Worm (Caenorhabditis elegans) whole organism, midembryonic: ENCODE results near the gene nphp-2.

Experiments used
- T22C8.4 ChIP-seq: fragments of 200-800 bp; sonication (Bioruptor generic); IDR thresholded peaks from 2 replicates; pipeline ENCODE4 v1.3.6; 2022; ENCODE audit warnings: missing genetic modification characterization, missing compliant biosample characterization
- cog-1 ChIP-seq: sonication (generic microtip); optimal IDR thresholded peaks from 2 replicates; lab custom pipeline; 2016; ENCODE audit warnings: missing genetic modification characterization, missing compliant biosample characterization
- flt-1 ChIP-seq: fragments of 200-800 bp; sonication (Bioruptor generic); IDR thresholded peaks from 2 replicates; pipeline ENCODE4 v1.3.6; 2022; ENCODE audit warnings: missing genetic modification characterization, missing compliant biosample characterization
- klf-2 ChIP-seq: fragments of 200-800 bp; sonication (Bioruptor generic); conservative IDR thresholded peaks from 2 replicates; pipeline ENCODE4 v1.3.6; 2022; ENCODE audit warnings: missing genetic modification reagents, missing genetic modification characterization, missing compliant biosample characterization
- med-1 ChIP-seq: sonication (generic microtip); optimal IDR thresholded peaks from 2 replicates; lab custom pipeline; 2017; ENCODE audit warnings: missing genetic modification characterization, mild to moderate bottlenecking, missing compliant biosample characterization, antibody characterized with exemption, missing genetic modification reagents; ENCODE audit not compliant: insufficient read depth
- ref-1 ChIP-seq: fragments of 200-800 bp; sonication (Bioruptor generic); conservative IDR thresholded peaks from 2 replicates; pipeline ENCODE4 v1.3.6; 2022; ENCODE audit warnings: missing genetic modification reagents, missing genetic modification characterization, missing compliant biosample characterization
- tab-1 ChIP-seq: fragments of 200-800 bp; sonication (Bioruptor generic); IDR thresholded peaks from 2 replicates; pipeline ENCODE4 v1.3.6; 2022; ENCODE audit warnings: missing genetic modification characterization, missing compliant biosample characterization
- ztf-23 ChIP-seq: fragments of 200-800 bp; sonication (Bioruptor generic); IDR thresholded peaks from 2 replicates; pipeline ENCODE4 v1.3.6; 2022; ENCODE audit warnings: missing genetic modification reagents, missing genetic modification characterization, missing compliant biosample characterization
- ztf-29 ChIP-seq: fragments of 200-800 bp; sonication (Bioruptor generic); IDR thresholded peaks from 2 replicates; pipeline ENCODE4 v1.3.6; 2022; ENCODE audit warnings: missing genetic modification reagents, missing genetic modification characterization, missing compliant biosample characterization

Gene nphp-2

DNA sequence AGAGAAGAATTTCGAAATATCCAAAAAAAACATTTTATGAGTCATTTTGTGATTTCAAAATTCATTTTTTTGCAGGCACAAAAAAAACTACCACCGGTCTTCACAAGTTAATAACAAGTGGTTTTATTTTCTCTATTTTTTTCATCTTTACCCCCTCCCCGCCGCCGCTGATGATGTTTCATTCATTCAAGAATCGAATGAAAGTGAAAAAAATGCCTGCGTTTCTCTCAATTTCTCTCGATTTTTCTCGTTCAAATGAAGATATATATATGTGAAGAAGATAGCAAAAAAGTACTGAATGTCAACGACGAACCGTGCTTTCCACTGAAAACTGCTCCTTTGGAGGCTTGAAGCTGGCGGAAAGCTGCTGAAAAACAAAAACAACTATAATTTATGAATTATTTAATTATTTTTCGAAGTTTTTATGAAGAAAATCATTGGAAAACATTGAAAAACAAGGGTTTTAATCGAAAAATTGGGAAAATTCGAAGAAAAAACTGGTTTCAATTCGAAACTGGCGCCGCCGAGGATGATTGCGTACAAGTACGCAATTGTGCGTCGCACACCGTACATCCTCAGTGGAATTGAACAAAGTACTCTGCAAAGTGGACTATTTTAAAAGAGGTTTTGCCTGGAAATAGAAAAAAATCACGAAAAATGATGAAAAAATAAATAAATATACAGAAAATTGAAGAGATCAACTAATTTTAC is 2.9 kb upstream of the nphp-2 start, which contains the start of gene zig-11:
Gene zig-11 (minus strand): TSS at position 373 of the 711 bp plus-strand sequence.
- TF ChIP-seq cog-1 (peak; percentile 13), flt-1 (GFP tag; lab: Robert Waterston, UW) (no peak)

DNA sequence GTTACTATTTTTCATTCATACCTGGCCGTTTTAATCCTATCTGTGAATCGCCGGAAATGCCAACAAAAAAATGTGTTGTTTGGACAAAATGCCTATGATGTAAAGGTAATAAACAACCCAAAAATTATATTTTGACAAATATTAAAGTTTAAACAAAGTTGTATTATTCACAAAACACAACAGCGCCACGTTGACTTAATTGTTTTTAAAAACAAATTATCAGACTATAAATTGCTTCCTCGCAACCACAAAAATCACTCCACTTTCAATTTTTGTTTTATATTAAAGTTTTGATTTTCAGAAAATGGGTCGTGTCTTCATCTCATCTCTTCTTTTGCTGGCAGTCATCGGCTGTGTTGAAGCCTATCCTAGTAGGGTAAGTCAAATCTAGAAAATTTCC is 11.8 kb downstream of the nphp-2 start, which contains the start of gene Y32G9A.5:
Gene Y32G9A.5 (plus strand): TSS at position 301 of the 400 bp plus-strand sequence.
- TF ChIP-seq ztf-29 (GFP tag; lab: Robert Waterston, UW): no peak
- no peak for TF ChIP-seq T22C8.4
- TF ChIP-seq tab-1 (GFP tag; lab: Robert Waterston, UW): no peak
- TF ChIP-seq klf-2 (GFP tag; lab: Robert Waterston, UW): no peak
- no peak for TF ChIP-seq ztf-23
- no peak for TF ChIP-seq med-1
- no peak for TF ChIP-seq ref-1 (GFP tag; lab: Robert Waterston, UW)
- no peak for TF ChIP-seq flt-1 (GFP tag; lab: Robert Waterston, UW)
- TF ChIP-seq cog-1: no peak

DNA sequence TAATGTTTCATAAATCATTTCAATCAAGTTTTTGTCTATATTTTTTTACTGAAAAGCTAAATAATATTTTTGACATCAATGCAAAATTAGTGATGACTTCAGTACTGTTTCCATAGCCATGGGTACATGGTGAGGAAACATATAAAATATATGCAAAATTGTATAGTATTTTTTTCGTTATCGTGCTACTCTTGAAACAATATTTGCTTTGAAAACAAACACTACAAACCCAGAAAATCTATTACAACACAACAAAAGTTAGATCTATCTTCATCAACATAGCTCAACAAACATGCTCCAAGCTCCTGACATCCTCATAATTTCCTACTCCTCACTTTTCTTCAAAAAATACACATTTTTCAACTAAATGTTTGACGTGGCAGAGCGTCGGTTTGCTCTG is 13.0 kb downstream of the nphp-2 start, which contains the start of gene srp-3:
Gene srp-3 (plus strand): TSS at position 301 of the 400 bp plus-strand sequence.
- TF ChIP-seq cog-1: no peak
- no peak for TF ChIP-seq klf-2 (GFP tag; lab: Robert Waterston, UW)
- TF ChIP-seq ref-1 (GFP tag; lab: Robert Waterston, UW): no peak
- no peak for TF ChIP-seq flt-1 (GFP tag; lab: Robert Waterston, UW)
- TF ChIP-seq ztf-23: no peak
- no peak for TF ChIP-seq T22C8.4
- TF ChIP-seq med-1: no peak
- TF ChIP-seq ztf-29 (GFP tag; lab: Robert Waterston, UW): no peak
- TF ChIP-seq tab-1 (GFP tag; lab: Robert Waterston, UW): no peak

DNA sequence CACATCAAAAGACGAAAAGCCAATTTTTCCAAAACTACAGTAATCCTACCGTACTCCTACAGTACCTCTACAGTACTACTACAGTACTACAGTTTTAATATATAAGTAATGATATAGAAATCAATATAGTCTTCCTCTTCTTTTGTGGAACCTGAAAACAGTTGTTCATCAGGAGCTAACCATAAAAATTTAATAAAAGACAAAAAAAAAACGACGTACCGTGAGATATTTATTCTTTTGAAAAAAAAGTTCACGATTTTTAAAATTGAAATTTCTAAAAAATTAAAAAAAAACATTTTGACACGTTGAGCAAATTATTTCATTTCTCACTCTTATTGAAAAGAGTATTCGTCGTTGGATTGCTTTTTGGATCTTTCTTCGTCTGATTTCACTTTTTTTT is 15.5 kb downstream of the nphp-2 start, which contains the start of gene Y32G9A.3:
Gene Y32G9A.3 (plus strand): TSS at position 301 of the 400 bp plus-strand sequence.
- TF ChIP-seq klf-2 (GFP tag; lab: Robert Waterston, UW) (no peak), tab-1 (GFP tag; lab: Robert Waterston, UW) (no peak), ztf-29 (GFP tag; lab: Robert Waterston, UW) (no peak), ref-1 (GFP tag; lab: Robert Waterston, UW) (no peak), ztf-23 (no peak), T22C8.4 (no peak), med-1 (no peak), flt-1 (GFP tag; lab: Robert Waterston, UW) (no peak), cog-1 (no peak)

DNA sequence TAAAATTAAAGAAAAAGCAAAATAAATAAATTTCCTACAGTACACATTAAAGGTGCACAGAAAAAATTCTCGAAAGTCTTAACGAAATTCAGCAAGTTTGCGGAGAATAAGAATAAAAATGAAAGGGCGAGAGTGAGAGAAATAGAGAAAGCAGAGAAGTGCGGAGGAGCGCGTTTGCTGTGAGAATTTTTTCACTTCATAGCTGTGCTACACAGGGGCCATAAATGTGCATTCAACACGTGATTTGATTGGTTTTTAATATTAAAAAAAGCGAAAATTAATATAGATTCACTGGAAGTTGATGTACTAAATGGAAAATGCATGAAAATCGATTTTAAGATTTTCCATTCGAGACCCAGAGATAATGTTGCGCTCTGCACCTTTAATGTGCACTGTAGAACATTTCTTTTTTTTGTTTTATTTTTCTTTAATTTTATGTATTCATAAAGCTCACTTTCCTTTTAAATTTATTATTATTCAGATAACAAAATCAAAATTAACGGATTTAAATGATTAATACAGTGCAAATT is 22.5 kb downstream of the nphp-2 start, which contains the start of gene Y32G9A.2:
Gene Y32G9A.2 (plus strand): TSS at position 480 of the 530 bp plus-strand sequence.
- TF ChIP-seq ztf-23 (no peak), klf-2 (GFP tag; lab: Robert Waterston, UW) (no peak), flt-1 (GFP tag; lab: Robert Waterston, UW) (no peak), cog-1 (no peak), ref-1 (GFP tag; lab: Robert Waterston, UW) (no peak), ztf-29 (GFP tag; lab: Robert Waterston, UW) (no peak), tab-1 (GFP tag; lab: Robert Waterston, UW) (no peak), T22C8.4 (no peak), med-1 (no peak)

DNA sequence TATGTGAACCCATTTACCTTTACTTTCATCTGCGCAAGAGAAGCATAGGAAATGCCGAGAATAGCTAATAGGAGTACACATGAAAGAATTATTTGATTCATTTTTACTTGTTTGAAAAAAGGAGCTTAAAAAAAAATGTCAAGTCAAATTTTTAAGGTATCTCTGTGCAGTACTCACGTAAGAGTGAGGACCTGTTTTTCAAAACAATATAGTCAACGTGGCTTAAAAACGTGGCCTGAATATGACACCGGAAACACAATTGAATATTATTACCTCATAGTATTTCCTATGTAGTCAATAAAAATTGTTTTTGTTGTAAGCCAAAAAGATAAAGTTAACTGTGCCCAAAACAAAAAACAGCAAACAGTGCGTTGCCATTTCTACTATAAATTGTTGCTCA is 24.5 kb downstream of the nphp-2 start, which contains the start of gene Y32G9A.12:
Gene Y32G9A.12 (minus strand): TSS at position 101 of the 400 bp plus-strand sequence.
- no peak for TF ChIP-seq cog-1
- no peak for TF ChIP-seq ztf-23
- TF ChIP-seq ztf-29 (GFP tag; lab: Robert Waterston, UW): no peak
- TF ChIP-seq T22C8.4: no peak
- TF ChIP-seq klf-2 (GFP tag; lab: Robert Waterston, UW): no peak
- TF ChIP-seq flt-1 (GFP tag; lab: Robert Waterston, UW): no peak
- no peak for TF ChIP-seq med-1
- TF ChIP-seq ref-1 (GFP tag; lab: Robert Waterston, UW): no peak
- no peak for TF ChIP-seq tab-1 (GFP tag; lab: Robert Waterston, UW)

DNA sequence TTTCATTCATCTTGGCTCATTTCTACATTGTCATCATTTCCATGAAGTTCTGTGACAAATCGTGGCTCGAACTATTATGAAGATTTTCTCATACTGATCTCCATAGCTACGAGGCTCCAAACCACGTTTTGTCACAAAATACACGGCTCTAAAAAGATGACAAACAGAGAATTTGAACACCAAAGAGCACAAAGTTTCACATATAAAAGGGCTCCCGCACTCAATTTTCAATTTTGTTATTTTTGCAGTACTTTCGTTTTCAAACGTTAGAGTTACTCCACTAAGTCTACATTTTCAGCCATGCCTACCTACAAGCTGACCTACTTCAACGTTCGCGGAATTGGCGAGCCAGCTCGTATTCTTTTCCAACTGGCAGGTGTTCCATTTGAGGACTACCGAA is 25.7 kb downstream of the nphp-2 start, which contains the start of gene gst-37:
Gene gst-37 (plus strand): TSS at position 301 of the 400 bp plus-strand sequence.
- TF ChIP-seq ztf-23 (no peak), flt-1 (GFP tag; lab: Robert Waterston, UW) (no peak), med-1 (no peak), klf-2 (GFP tag; lab: Robert Waterston, UW) (no peak), ztf-29 (GFP tag; lab: Robert Waterston, UW) (no peak), tab-1 (GFP tag; lab: Robert Waterston, UW) (no peak), ref-1 (GFP tag; lab: Robert Waterston, UW) (no peak), cog-1 (no peak), T22C8.4 (no peak)

DNA sequence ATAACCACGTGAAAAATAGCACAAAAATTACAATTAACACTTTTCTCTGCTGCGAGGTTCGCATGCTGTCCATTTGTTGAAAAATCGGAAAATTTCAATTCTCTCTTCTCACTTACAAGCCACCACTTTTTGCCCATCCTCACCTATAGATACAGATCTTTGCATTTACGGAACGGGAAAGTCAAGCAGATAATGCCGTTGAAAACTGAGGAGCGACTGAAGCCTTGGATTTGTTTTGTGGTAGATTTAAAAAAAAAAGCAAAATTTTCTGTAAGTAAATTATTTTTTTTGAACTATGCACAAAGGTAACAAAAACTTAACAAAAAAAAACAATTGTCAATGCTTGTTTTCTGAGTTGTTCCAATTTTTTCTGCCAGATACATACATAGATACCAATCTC is 29.9 kb downstream of the nphp-2 start, which contains the start of gene T06A1.1:
Gene T06A1.1 (minus strand): TSS at position 101 of the 400 bp plus-strand sequence.
- TF ChIP-seq cog-1: no peak
- TF ChIP-seq ref-1 (GFP tag; lab: Robert Waterston, UW): no peak
- TF ChIP-seq tab-1 (GFP tag; lab: Robert Waterston, UW): no peak
- TF ChIP-seq med-1: no peak
- TF ChIP-seq klf-2 (GFP tag; lab: Robert Waterston, UW): no peak
- no peak for TF ChIP-seq T22C8.4
- TF ChIP-seq ztf-23: no peak
- no peak for TF ChIP-seq flt-1 (GFP tag; lab: Robert Waterston, UW)
- no peak for TF ChIP-seq ztf-29 (GFP tag; lab: Robert Waterston, UW)

DNA sequence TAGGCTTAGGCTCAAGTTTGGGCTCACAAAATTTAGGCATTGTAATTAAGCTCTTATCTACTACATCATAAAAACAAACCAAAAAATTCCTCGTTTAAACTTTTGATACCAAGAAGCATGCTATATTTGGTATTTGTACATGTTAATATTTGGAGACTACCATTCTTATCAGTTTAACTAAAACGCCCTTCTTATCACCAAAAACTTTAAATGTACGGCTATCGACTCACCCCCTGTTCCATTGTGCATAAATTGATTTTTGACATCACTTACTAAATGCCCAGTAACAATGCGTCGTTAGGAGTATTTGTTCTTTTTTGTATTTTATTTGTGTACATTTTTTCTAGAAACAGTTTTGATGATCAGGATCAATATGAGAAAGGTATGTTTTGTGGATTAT is 31.4 kb downstream of the nphp-2 start, which contains the start of gene T06A1.5:
Gene T06A1.5 (plus strand): TSS at position 209 of the 400 bp plus-strand sequence.
- TF ChIP-seq ztf-23 (no peak), flt-1 (GFP tag; lab: Robert Waterston, UW) (no peak), T22C8.4 (no peak), ref-1 (GFP tag; lab: Robert Waterston, UW) (no peak), klf-2 (GFP tag; lab: Robert Waterston, UW) (no peak), med-1 (no peak), cog-1 (no peak), tab-1 (GFP tag; lab: Robert Waterston, UW) (no peak), ztf-29 (GFP tag; lab: Robert Waterston, UW) (no peak)
